Worm (Caenorhabditis elegans) whole organism, L4/young adult: ENCODE data around the gene ZK1037.6.

Experiments used
- dao-5 ChIP-seq: sonication (generic microtip); optimal IDR thresholded peaks from 2 replicates; lab custom pipeline; 2016; ENCODE audit warnings: missing genotype, missing genetic modification characterization, moderate library complexity, missing compliant biosample characterization
- him-1 ChIP-seq: sonication (generic microtip); optimal IDR thresholded peaks from 2 replicates; lab custom pipeline; 2016; ENCODE audit warnings: missing genotype, missing genetic modification reagents, missing genetic modification characterization, missing compliant biosample characterization

DNA sequence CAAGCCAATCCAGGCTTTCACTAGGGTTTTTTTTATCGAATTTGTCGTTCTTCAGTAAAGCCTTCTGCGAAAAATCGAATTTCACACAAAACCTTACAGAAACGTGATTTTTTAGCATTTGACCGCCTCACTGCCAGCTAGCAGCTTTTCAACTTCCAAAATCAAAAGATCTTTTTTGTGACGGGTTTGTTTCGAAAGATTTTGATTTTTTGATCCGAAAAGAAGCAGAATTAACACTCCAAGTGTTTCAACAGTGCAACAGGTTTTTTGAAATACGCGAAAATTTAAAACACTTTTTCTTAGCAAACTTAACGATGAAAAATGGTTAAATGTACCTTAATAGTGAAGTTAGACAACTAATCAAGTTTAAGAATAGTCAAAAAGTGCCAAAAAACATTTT, 13.8 kb upstream of the ZK1037.6 start, which contains the start of gene clec-229:
- TF ChIP-seq him-1 (no peak), dao-5 (tag; lab: Kevin White, UChicago) (no peak)
